Fruit fly (Drosophila melanogaster): ENCODE measurements around the gene Ir94b.

Gene Ir94b

DNA sequence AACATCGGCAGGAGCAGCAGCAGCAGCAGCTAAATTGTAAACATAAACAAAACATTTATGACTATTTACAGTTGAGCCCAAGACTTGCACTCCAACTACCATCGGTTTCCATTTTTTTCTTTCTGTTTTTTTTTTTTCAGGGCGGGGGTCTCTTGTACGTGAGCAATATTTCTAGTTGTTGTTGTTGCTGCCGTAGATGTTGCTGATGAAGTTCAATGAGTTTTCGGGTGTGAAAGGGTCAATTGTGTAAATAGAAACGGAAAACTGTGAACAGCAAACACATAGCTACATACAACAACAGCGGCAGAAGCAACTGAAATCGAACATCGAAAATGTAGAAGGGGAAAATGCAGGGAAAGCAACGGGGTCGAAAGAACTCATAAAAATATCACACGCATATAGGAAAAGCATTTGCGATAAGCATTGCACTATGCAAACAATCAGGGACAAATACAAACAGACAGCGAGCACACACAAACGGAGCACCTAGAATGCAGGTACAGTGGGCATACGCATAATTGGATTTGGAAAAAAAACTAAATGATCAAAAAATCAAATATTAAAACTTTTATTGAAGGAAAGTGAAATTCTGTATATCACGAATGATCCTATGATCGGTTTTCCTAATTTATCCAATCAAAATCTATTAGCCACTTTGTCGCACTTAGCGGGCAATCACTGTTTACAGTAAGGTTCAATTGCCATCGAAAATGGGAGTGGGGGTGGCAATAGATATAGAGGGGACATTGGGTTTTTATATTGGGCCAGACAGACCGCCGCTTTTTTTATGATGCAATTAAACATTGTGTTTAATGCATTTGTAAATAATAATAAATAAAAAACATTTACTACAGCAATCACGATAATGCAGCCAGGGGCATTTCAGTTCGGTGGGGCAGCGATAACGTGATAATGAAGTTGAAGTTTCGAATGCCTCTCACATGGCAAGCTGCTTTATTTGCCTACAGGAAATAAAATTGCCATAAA lies 28.7 kb upstream of the Ir94b start (continued):
- TF ChIP-seq CG2120 (GFP tag; optimal IDR thresholded peaks at IDR 0.05) (no peak), CG5245 (GFP tag; optimal IDR thresholded peaks at IDR 0.05) (peak; percentile 86), Ets97D (GFP tag; optimal IDR thresholded peaks at IDR 0.05) (peak; percentile 57), CG18476 (GFP tag; optimal IDR thresholded peaks at IDR 0.05) (peak; percentile 68), CG2678 (tag; optimal IDR thresholded peaks at IDR 0.05) (peak; percentile 80), cad (GFP tag; optimal IDR thresholded peaks at IDR 0.05) (no peak), Ada2b (GFP tag; IDR thresholded peaks at IDR 0.05) (peak; percentile 74), caup (GFP tag; optimal IDR thresholded peaks at IDR 0.05; ENCODE audit: severe bottlenecking) (peak; percentile 23), CG13123 (GFP tag; optimal IDR thresholded peaks at IDR 0.05) (peak; percentile 13), CG10267 (tag; optimal IDR thresholded peaks at IDR 0.05) (peak; percentile 71), Hr39 (optimal IDR thresholded peaks at IDR 0.05) (no peak), sd (tag; optimal IDR thresholded peaks at IDR 0.05) (peak; percentile 15), pfk (GFP tag; optimal IDR thresholded peaks at IDR 0.05) (no peak), onecut (GFP tag; IDR thresholded peaks at IDR 0.05) (peak; percentile 70), CG10274 (GFP tag; optimal IDR thresholded peaks at IDR 0.05) (peak; percentile 59), CG5180 (GFP tag; optimal IDR thresholded peaks at IDR 0.05) (peak; percentile 37), CG11560 (tag; IDR thresholded peaks at IDR 0.05) (peak; percentile 49; the same call in 1 of the 3 replicates), CG12104 (GFP tag; optimal IDR thresholded peaks at IDR 0.05) (peak; percentile 1), Six4 (GFP tag; optimal IDR thresholded peaks at IDR 0.05) (peak; percentile 78), Hr78 (GFP tag; optimal IDR thresholded peaks at IDR 0.05) (peak in 1 of 2 experiments; percentile 95), Eip74EF (GFP tag; optimal IDR thresholded peaks at IDR 0.05) (peak in 1 of 2 experiments; percentile 73), run (tag; optimal IDR thresholded peaks at IDR 0.05) (peak; percentile 2), wdn (GFP tag; IDR thresholded peaks at IDR 0.05) (peak; percentile 23; the same call in 1 of the 2 replicates), vnd (GFP tag; IDR thresholded peaks at IDR 0.05; ENCODE audit: partially characterized antibody) (no peak), CG6654 (GFP tag; optimal IDR thresholded peaks at IDR 0.05) (peak; percentile 67), CG6272 (GFP tag; IDR thresholded peaks at IDR 0.05) (peak; percentile 75), HLH54F (GFP tag; optimal IDR thresholded peaks at IDR 0.05) (peak; percentile 53), sens (GFP tag) (peak; percentile 98), ap (GFP tag; IDR thresholded peaks at IDR 0.05) (peak; percentile 66; the same call in 1 of the 2 replicates), CG3726 (GFP tag; IDR thresholded peaks at IDR 0.05) (peak; percentile 62; the same call in 1 of the 3 replicates), Lhr (GFP tag; optimal IDR thresholded peaks at IDR 0.05) (peak; percentile 40), CG2202 (tag; optimal IDR thresholded peaks at IDR 0.05) (peak; percentile 82), bowl (GFP tag; IDR thresholded peaks at IDR 0.05) (peak; percentile 46; the same call in 1 of the 2 replicates), lilli (GFP tag; optimal IDR thresholded peaks at IDR 0.05) (peak; percentile 57), Fer2 (tag; optimal IDR thresholded peaks at IDR 0.05) (peak; percentile 11), Xbp1 (GFP tag; optimal IDR thresholded peaks at IDR 0.05) (peak; percentile 72), MTF-1 (GFP tag; optimal IDR thresholded peaks at IDR 0.05; ENCODE audit: borderline replicate concordance) (no peak), CG11085 (GFP tag; IDR thresholded peaks at IDR 0.05) (peak; percentile 41; the same call in 1 of the 2 replicates), fd64A (GFP tag; optimal IDR thresholded peaks at IDR 0.05) (peak; percentile 85), CG11723 (GFP tag; optimal IDR thresholded peaks at IDR 0.05) (peak; percentile 35), so (GFP tag; IDR thresholded peaks at IDR 0.05) (peak; percentile 78; the same call in 2 of the 3 replicates), Dad (GFP tag; optimal IDR thresholded peaks at IDR 0.05) (peak; percentile 85), C15 (GFP tag; IDR thresholded peaks at IDR 0.05) (no peak; the same call in 2 of the 3 replicates), CG18619 (GFP tag; optimal IDR thresholded peaks at IDR 0.05) (peak; percentile 30), tio (GFP tag; optimal IDR thresholded peaks at IDR 0.05) (peak; percentile 51), Lpt (GFP tag; optimal IDR thresholded peaks at IDR 0.05) (no peak), dm (GFP tag; optimal IDR thresholded peaks at IDR 0.05) (peak; percentile 40), CrebB (tag; optimal IDR thresholded peaks at IDR 0.05) (peak; percentile 35)

All from whole organism, embryonic.